Worm (Caenorhabditis elegans): ENCODE results near the gene npp-24.

Gene npp-24

ce11 chrII:5512473-5513097 is 6.9 kb downstream of the npp-24 start:
- peak; percentile 78 for TF ChIP-seq atf-7 (tag; optimal IDR thresholded peaks at IDR 0.05)
- no peak for TF ChIP-seq akir-1 (GFP tag; optimal IDR thresholded peaks at IDR 0.05)
- TF ChIP-seq egrh-3 (GFP tag; IDR thresholded peaks at IDR 0.05): no peak
- TF ChIP-seq cebp-2 (GFP tag; IDR thresholded peaks at IDR 0.05): no peak
- no peak for TF ChIP-seq ets-4 (GFP tag; optimal IDR thresholded peaks at IDR 0.05)
- TF ChIP-seq let-607 (tag; optimal IDR thresholded peaks at IDR 0.05): peak; percentile 88 to 93
- TF ChIP-seq madf-8 (GFP tag; conservative IDR thresholded peaks at IDR 0.05): no peak
- TF ChIP-seq tlf-1 (GFP tag; optimal IDR thresholded peaks at IDR 0.05): no peak
- TF ChIP-seq nfya-1 (tag; optimal IDR thresholded peaks at IDR 0.05; ENCODE audit: borderline replicate concordance, insufficient read depth): no peak
- no peak for TF ChIP-seq mcd-1 (GFP tag; IDR thresholded peaks at IDR 0.05)
- no peak for TF ChIP-seq pha-4 (tag; optimal IDR thresholded peaks at IDR 0.05)
- no peak for TF ChIP-seq B0261.1 (tag; optimal IDR thresholded peaks at IDR 0.05)
- TF ChIP-seq nhr-90 (tag; optimal IDR thresholded peaks at IDR 0.05): no peak
- TF ChIP-seq F22D6.2 (tag; optimal IDR thresholded peaks at IDR 0.05): no peak
- TF ChIP-seq dpff-1 (tag; optimal IDR thresholded peaks at IDR 0.05): no peak
- TF ChIP-seq Y53F4B.3 (GFP tag; IDR thresholded peaks at IDR 0.05): no peak
- no peak for TF ChIP-seq snpc-1.3 (tag; optimal IDR thresholded peaks at IDR 0.05; ENCODE audit: insufficient read depth)
- peak; percentile 90 for TF ChIP-seq nhr-80 (tag; optimal IDR thresholded peaks at IDR 0.05)
- TF ChIP-seq C17E4.6 (GFP tag; IDR thresholded peaks at IDR 0.05): no peak
- no peak for TF ChIP-seq hrde-1 (tag; optimal IDR thresholded peaks at IDR 0.05; ENCODE audit: borderline replicate concordance)
- no peak for TF ChIP-seq F49E8.2 (tag; optimal IDR thresholded peaks at IDR 0.05; ENCODE audit: insufficient read depth)
- no peak for TF ChIP-seq efl-1 (GFP tag; optimal IDR thresholded peaks at IDR 0.05)
- TF ChIP-seq sdz-38 (tag; optimal IDR thresholded peaks at IDR 0.05): no peak
- TF ChIP-seq lin-35 (GFP tag; optimal IDR thresholded peaks at IDR 0.05): no peak
- no peak for TF ChIP-seq hmg-20 (GFP tag; IDR thresholded peaks at IDR 0.05)
- TF ChIP-seq ztf-18 (tag; optimal IDR thresholded peaks at IDR 0.05): no peak
- peak; percentile 34 for TF ChIP-seq unc-62 (GFP tag; optimal IDR thresholded peaks at IDR 0.05)
- no peak for TF ChIP-seq B0035.1 (tag; optimal IDR thresholded peaks at IDR 0.05)

DNA sequence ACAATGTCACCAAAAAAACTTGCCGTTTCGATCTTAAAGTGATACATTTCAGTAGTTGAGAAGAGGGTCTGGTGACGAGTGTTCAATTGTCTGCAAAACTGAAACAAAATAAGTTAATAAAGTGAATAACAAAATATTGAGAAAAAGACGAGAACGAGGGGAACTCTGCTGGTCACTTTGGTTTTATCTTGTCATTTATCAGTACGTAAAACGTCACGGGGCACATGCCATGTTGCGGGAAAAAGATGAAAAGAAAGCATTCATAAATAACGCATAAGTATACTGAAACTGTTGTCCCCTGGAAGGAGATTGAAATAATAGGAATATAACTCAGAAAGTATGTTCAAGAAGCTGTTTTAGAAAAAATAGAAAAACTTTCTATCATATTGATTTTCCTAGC is 9.2 kb downstream of the npp-24 start, which contains the start of gene sahd-1:
sahd-1 (minus strand) TSS at position 100 of the 400 bp plus-strand sequence.
- TF ChIP-seq F57A8.1 (GFP tag; optimal IDR thresholded peaks at IDR 0.05) (no peak), nhr-80 (tag; optimal IDR thresholded peaks at IDR 0.05) (peak; percentile 24)

DNA sequence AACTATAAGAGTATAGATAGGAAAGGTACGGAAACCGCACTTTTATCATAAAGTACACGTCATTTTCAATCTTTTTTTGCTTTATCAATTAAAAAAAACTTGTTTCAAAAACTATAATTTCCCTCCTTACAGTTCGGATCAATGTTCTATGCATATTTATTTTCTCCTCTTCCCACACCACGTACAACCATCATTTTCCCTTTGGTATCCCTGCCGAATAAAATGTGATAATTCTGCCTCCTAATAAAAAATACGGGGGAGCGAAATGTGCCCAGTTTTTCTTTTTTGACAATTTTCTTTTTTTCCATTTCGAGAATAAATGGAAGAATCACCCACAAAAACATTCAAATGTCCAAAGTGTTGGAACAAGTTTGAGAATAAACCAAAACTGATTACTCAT is 9.9 kb downstream of the npp-24 start, which contains the start of gene ZK177.3:
ZK177.3 (plus strand) TSS at position 301 of the 400 bp plus-strand sequence.
- no peak for TF ChIP-seq rec-8 (tag; optimal IDR thresholded peaks at IDR 0.05)
- no peak for TF ChIP-seq somi-1 (GFP tag; optimal IDR thresholded peaks at IDR 0.05)
- no peak for TF ChIP-seq xnd-1 (tag; optimal IDR thresholded peaks at IDR 0.05)
- no peak for TF ChIP-seq F10E7.11 (tag; optimal IDR thresholded peaks at IDR 0.05)
- no peak for TF ChIP-seq Y95B8A.8 (GFP tag; IDR thresholded peaks at IDR 0.05)
- TF ChIP-seq ztf-26 (tag; optimal IDR thresholded peaks at IDR 0.05): no peak
- no peak for TF ChIP-seq Y79H2A.3 (GFP tag; conservative IDR thresholded peaks at IDR 0.05)
- TF ChIP-seq nfya-2 (GFP tag; IDR thresholded peaks at IDR 0.05): no peak
- no peak for TF ChIP-seq unc-62 (GFP tag; optimal IDR thresholded peaks at IDR 0.05)
- TF ChIP-seq unc-130 (GFP tag; optimal IDR thresholded peaks at IDR 0.05): no peak
- TF ChIP-seq rpc-1 (optimal IDR thresholded peaks at IDR 0.05): no peak
- no peak for TF ChIP-seq rpc-1 (tag; optimal IDR thresholded peaks at IDR 0.05)
- TF ChIP-seq tbx-9 (tag; optimal IDR thresholded peaks at IDR 0.05; ENCODE audit: borderline replicate concordance): no peak
- no peak for TF ChIP-seq T07F8.4 (tag; optimal IDR thresholded peaks at IDR 0.05)
- no peak for TF ChIP-seq cebp-1 (GFP tag; IDR thresholded peaks at IDR 0.05)
- TF ChIP-seq cebp-1 (tag; optimal IDR thresholded peaks at IDR 0.05): no peak
- no peak for TF ChIP-seq F39B2.1 (GFP tag; IDR thresholded peaks at IDR 0.05)
- no peak for TF ChIP-seq akir-1 (GFP tag; optimal IDR thresholded peaks at IDR 0.05)
- no peak for TF ChIP-seq F23B12.7 (tag; optimal IDR thresholded peaks at IDR 0.05; ENCODE audit: insufficient read depth)
